Fruit fly (Drosophila melanogaster): ENCODE measurements around the gene CG12523.

dm6 chr3L:10814925-10815447 is 14.0 kb downstream of the CG12523 start:
- no peak for TF ChIP-seq Pif1A (GFP tag; optimal IDR thresholded peaks at IDR 0.05)
- TF ChIP-seq CG8301 (tag; optimal IDR thresholded peaks at IDR 0.05) = no peak
- TF ChIP-seq CG32121 (GFP tag; IDR thresholded peaks at IDR 0.05) = no peak

All from whole organism, pupa.